Worm (Caenorhabditis elegans): Measurements from ENCODE around the gene F53C3.11.

Gene F53C3.11

DNA sequence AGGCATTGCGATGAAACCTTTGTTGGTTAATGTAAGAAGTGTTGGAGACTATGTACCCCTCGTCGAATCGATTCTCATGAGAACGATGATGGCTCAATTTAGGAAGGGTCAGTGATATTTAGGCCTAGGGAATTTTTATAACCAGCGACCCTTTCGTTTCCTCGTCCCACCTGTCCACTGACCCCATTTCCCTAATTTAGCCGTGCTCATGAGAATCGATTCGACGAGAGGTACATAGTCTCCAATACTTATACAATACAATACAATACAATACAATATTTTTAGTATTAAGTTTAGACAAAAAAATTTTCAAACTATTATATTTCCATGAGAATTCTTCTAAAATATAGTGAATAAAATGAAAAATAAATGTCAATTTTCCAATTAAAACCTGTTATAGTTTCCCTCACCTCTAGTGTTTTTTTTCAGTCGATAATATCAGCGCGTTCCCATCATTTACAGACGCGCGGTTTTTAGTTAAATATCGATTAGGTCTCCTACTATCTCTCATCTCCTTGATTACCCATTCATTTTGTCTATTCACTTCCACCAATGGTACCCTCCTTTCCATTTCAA, at the start of gene F53C3.11, which contains the start of gene fbxb-103:
Gene F53C3.11 (minus strand): TSS at position 101 of the 576 bp plus-strand sequence.
Gene fbxb-103 (plus strand): TSS at position 526 of the 576 bp plus-strand sequence.
- no peak for TF ChIP-seq him-1 (tag; optimal IDR thresholded peaks at IDR 0.05)
- TF ChIP-seq dao-5 (tag; optimal IDR thresholded peaks at IDR 0.05) = no peak
- no peak for TF ChIP-seq W03F9.2 (tag; optimal IDR thresholded peaks at IDR 0.05)

DNA sequence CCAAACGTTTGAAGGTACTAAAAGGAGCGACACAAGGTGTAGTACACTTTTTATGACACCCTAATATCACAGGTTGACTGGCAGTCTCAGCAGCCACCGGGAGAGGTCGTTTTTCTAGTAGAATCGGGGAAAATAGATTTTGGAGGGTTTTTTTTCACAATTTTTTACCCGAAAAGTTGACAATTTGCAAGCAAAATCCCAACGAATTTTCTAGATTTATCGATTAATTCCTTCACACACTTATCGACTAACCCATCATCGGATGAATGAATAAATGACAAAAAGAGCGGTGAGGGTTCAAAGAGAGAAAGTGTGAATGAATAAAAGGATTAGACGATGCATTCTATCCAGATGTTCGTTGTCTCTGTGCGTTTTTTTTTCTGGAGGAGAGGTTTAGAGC, 49.4 kb upstream of the F53C3.11 start:
- TF ChIP-seq him-1 (tag; optimal IDR thresholded peaks at IDR 0.05) (no peak), dao-5 (tag; optimal IDR thresholded peaks at IDR 0.05) (no peak), W03F9.2 (tag; optimal IDR thresholded peaks at IDR 0.05) (no peak)

DNA sequence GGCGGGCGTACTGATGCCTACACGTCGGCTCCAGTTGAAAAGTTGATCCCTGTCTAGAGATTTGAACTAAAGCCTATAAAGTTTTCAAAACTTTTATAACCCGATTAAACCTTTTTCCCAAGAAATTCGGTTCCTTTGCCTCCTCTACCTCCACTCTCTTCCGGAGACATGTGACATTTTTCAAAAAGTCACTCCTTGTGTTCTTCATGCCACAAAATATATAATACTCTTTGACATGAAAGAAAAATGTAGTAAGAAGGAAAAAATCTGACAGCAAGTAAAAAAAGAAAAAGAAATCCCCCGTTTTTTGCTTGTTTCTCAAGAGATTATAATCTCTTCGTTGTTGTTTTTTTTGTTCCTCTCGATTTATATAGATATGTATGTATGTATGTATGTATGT, 48.3 kb upstream of the F53C3.11 start:
- TF ChIP-seq him-1 (tag; optimal IDR thresholded peaks at IDR 0.05) = no peak
- TF ChIP-seq W03F9.2 (tag; optimal IDR thresholded peaks at IDR 0.05) = no peak
- TF ChIP-seq dao-5 (tag; optimal IDR thresholded peaks at IDR 0.05) = no peak

DNA sequence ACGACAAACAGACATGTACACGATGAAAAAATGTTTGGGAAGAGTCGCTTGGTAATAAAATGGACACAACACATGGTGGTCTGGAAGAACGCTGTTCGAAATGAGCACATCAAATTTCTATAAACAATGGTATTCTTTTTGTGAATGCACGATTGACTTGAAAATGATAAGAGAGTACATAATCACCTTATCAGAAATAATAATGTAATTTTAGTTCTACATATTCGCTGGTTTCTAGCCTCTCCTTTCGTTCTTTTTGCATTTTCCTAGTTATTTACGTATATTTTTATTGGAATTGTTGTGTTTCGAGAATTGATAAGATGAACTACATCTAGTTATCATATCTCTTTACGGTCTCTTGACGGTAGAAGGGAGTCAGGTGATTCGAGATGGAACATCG, 47.5 kb upstream of the F53C3.11 start:
- TF ChIP-seq him-1 (tag; optimal IDR thresholded peaks at IDR 0.05) = no peak
- TF ChIP-seq W03F9.2 (tag; optimal IDR thresholded peaks at IDR 0.05) = no peak
- no peak for TF ChIP-seq dao-5 (tag; optimal IDR thresholded peaks at IDR 0.05)

DNA sequence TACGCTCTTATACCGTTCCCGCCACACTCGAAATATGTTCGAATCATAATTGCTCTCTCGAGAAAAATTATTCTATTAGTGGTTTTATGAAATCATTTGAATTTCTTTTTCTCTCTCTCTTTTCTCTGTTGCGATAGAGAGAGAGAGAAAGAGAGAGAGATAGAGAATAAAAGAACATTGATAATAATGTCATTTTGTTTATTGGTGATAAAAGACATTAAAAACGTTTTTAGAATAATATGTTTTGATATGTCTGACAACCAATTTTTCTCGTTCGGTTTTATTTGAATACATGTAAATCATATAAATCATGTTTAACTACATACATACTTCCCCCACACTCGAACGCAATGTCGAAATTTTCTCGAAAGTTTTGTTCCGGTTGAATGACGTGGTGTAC, 46.5 kb upstream of the F53C3.11 start:
- TF ChIP-seq W03F9.2 (tag; optimal IDR thresholded peaks at IDR 0.05) = no peak
- no peak for TF ChIP-seq him-1 (tag; optimal IDR thresholded peaks at IDR 0.05)
- no peak for TF ChIP-seq dao-5 (tag; optimal IDR thresholded peaks at IDR 0.05)

DNA sequence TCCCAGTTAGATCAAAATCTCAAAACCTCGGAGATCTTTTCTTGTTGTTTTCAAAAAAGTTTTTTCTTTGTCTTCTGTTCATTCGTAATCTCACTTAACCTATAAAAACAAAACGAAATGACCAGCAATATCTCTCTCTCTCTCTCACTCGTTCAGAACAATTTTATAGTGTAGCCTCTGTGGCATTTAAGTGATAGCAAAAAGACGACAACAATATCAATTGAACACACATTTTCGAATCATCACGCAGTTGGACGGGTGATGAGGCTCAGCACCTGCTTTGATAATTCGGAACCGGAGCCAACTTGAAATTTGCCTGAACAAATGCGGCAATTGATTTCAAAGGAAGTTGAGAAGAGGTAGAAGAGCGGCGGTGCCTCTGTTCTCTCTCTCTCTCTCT, 45.9 kb upstream of the F53C3.11 start:
- no peak for TF ChIP-seq him-1 (tag; optimal IDR thresholded peaks at IDR 0.05)
- TF ChIP-seq dao-5 (tag; optimal IDR thresholded peaks at IDR 0.05) = no peak
- no peak for TF ChIP-seq W03F9.2 (tag; optimal IDR thresholded peaks at IDR 0.05)

DNA sequence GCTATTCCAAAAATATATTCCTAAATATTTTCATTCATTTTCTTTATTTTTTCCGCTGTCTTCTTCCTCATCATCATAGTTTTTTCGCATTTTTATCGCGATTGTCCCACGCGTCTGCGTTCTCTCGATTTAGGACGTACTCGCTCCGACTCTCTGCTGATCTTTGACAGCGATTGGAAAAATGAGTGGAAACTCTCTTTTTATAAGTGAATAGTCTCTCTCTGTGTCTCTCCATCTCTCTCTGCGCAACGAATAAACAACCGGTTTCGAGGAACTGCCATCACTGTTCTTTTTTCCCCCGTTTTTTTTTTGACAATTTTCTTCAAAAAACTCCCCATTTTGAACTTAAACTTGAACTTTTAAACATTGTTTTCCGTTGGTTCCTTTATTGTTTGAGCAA, 44.8 kb upstream of the F53C3.11 start:
- TF ChIP-seq W03F9.2 (tag; optimal IDR thresholded peaks at IDR 0.05) (no peak), dao-5 (tag; optimal IDR thresholded peaks at IDR 0.05) (no peak), him-1 (tag; optimal IDR thresholded peaks at IDR 0.05) (no peak)

DNA sequence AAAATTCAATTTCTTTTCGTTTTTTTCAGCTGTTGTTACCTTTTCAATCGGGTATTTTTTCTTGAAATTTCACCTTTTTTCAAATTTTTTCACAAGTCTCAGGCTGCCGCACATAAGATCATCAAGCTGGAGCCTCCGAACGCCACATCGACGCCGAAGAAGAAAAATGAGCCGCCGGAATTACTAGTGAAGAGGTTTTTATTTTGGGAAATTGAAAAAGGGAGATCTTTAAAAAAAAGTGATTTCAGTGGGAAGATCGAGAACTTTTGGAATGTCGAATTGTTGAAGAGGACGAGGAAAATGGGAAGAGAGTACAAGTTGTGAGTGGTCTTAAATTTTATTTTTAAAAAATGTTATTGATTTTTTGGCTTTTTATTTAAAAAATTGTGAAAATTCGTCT, 43.6 kb upstream of the F53C3.11 start, which contains the start of gene sea-2:
Gene sea-2 (plus strand): TSS at position 301 of the 400 bp plus-strand sequence.
- TF ChIP-seq dao-5 (tag; optimal IDR thresholded peaks at IDR 0.05) (no peak), him-1 (tag; optimal IDR thresholded peaks at IDR 0.05) (no peak), W03F9.2 (tag; optimal IDR thresholded peaks at IDR 0.05) (no peak)

DNA sequence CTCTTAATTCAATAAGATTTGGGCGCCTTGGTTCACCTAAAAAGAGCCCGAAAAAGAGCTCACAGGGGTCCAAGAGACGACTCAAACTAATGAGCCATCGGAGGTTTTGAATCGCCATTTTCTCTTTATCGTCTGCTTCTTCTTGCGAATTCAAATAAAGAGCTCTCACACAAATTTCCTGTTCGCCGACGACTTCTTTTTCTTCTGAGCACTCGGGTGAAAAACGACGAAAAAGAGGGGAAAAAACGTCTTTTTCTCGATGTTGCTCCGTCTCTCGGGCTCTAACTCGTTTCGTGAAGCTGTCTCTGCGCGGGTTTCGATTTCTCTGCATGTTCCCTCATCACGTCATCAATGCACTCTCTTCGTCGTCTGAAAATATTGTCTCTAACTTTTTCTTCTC, 42.0 kb upstream of the F53C3.11 start:
- TF ChIP-seq W03F9.2 (tag; optimal IDR thresholded peaks at IDR 0.05) = no peak
- no peak for TF ChIP-seq dao-5 (tag; optimal IDR thresholded peaks at IDR 0.05)
- peak; percentile 10 for TF ChIP-seq him-1 (tag; optimal IDR thresholded peaks at IDR 0.05)

DNA sequence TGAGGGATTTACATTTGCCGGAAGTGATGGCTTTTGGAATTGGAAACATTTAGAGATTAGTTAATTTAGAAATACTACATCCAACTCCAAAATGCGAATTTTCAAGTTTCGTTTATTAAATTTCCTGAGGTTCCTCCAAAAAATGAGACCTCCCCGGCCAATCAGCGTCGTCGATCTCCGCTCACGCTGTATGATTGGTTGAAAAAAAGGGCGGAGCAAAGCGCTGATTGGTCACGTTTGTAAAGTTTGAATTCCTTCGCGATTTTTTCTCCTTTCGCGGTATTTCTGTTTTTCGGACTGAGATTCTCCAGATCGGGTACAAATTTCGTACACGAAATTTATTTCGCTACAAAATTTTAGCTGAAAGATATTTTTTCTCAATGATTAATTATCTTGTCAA, 40.9 kb upstream of the F53C3.11 start:
- no peak for TF ChIP-seq dao-5 (tag; optimal IDR thresholded peaks at IDR 0.05)
- no peak for TF ChIP-seq him-1 (tag; optimal IDR thresholded peaks at IDR 0.05)
- TF ChIP-seq W03F9.2 (tag; optimal IDR thresholded peaks at IDR 0.05) = no peak

DNA sequence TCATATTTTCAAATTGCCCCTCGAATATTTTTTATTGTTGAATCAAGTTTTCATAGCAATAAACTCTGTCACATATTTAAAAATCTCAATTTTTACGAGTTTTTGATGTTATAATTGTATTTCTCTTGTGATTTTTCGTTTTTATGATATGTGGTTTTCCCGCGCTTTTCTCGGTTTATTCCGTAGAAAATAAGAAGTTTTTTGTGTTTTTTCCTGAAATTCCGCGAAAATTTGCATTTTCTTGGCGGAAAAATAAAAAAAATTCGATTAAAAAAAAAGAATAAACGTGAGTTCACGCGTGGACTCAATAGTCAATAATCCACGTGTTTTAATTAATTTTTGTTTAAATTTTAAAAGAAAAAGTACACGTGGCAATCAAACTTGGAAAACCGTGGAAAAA, 29.5 kb upstream of the F53C3.11 start:
- TF ChIP-seq him-1 (tag; optimal IDR thresholded peaks at IDR 0.05) (no peak), W03F9.2 (tag; optimal IDR thresholded peaks at IDR 0.05) (no peak), dao-5 (tag; optimal IDR thresholded peaks at IDR 0.05) (no peak)

DNA sequence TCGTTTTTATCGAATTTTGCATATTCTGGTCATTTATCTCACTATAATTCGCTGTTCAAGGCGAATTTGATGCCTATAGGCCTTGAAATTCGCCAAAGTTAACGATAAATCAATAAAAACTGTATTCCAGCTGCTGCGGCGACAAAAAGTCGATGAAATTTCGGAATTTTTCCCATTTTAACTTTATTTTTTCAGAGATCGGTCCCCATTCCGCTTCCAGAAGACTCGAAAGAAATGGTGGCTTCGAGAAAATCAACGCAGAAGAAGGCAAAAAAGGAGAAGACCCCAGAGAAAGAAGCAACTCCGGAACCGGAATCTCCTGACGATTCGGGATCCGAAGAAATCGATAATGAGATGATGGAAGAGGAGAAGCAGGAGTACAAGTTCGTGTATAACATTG, 28.6 kb upstream of the F53C3.11 start:
- TF ChIP-seq dao-5 (tag; optimal IDR thresholded peaks at IDR 0.05) (no peak), W03F9.2 (tag; optimal IDR thresholded peaks at IDR 0.05) (no peak), him-1 (tag; optimal IDR thresholded peaks at IDR 0.05) (no peak)

DNA sequence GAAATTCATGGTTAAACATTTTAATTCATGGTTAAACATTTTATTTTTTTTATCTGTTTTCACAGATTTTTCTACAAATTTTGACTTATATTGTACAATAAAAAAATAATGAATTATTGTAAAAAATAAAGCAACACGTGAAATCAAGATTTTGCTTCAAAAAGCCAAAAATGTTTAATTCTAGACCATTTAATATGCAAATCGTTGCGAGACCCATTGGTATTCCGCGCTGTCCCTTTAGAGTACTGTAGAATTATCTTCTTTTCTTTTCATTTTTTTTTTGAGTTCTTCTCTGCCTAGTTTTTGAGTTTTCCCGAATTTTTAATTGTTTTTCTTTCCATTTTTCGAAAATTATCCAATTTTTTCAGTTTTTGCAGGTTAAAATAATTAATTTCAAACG, 27.6 kb upstream of the F53C3.11 start, which contains the start of gene Y14H12B.1:
Gene Y14H12B.1 (plus strand): TSS at position 363 of the 400 bp plus-strand sequence.
- TF ChIP-seq W03F9.2 (tag; optimal IDR thresholded peaks at IDR 0.05) (no peak), dao-5 (tag; optimal IDR thresholded peaks at IDR 0.05) (no peak), him-1 (tag; optimal IDR thresholded peaks at IDR 0.05) (no peak)

DNA sequence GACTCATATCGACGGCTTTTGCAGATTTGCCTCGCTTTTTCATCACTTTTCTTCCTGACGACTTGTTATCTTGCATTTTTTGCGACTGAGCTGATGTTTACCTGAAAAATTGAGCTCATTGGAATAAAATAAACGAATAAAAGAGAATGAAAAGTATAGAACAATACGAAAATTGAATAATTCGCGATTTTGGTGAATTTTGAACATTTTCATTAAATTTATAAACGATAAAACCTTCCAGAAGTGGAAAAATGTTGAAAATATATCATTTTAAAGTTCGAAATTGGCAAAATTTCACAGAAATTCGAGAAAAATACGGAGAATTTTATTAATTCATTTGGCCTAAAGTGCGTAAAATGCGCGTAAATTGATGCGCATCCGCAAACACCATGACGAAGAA, 27.1 kb upstream of the F53C3.11 start, which contains the start of gene Y14H12B.2:
Gene Y14H12B.2 (minus strand): TSS at position 101 of the 400 bp plus-strand sequence.
- TF ChIP-seq W03F9.2 (tag; optimal IDR thresholded peaks at IDR 0.05) (no peak), him-1 (tag; optimal IDR thresholded peaks at IDR 0.05) (no peak), dao-5 (tag; optimal IDR thresholded peaks at IDR 0.05) (no peak)

DNA sequence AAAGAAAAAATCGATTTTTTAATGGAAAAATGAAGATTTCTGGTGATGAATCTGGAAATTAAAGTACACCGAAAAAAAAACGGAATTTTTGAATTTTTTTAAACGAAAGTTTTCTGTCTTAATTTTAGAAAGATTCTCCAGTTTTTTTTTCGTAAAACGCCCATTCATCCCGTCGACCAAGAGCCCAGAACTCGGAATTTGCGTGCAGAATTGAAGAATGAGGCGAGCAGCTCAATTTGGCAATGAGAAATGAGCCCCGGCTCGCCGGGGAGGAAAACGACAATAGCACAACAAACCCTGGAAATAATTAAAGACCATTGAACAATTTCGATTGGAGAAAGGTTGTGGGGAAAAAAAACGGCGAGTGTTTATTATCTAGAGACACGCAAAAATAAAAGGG, 25.3 kb upstream of the F53C3.11 start:
- no peak for TF ChIP-seq W03F9.2 (tag; optimal IDR thresholded peaks at IDR 0.05)
- TF ChIP-seq him-1 (tag; optimal IDR thresholded peaks at IDR 0.05) = no peak
- no peak for TF ChIP-seq dao-5 (tag; optimal IDR thresholded peaks at IDR 0.05)
